Worm (Caenorhabditis elegans) whole organism, L2 larva: Measurements from ENCODE around the gene gck-4.

Experiments
- C34F6.9 ChIP-seq: fragments of 150-350 bp; optimal IDR thresholded peaks from 2 replicates; lab custom pipeline; 2014; ENCODE audit warnings: missing biosample characterization, missing genetic modification characterization
- F13H6.1 ChIP-seq: sonication (generic microtip); optimal IDR thresholded peaks from 2 replicates; lab custom pipeline; 2016; ENCODE audit warnings: missing genetic modification characterization, missing compliant biosample characterization
- R02D3.7 ChIP-seq: fragments of 150-350 bp; optimal IDR thresholded peaks from 2 replicates; lab custom pipeline; 2014; ENCODE audit warnings: missing biosample characterization, missing genetic modification characterization
- Y55F3AM.14 ChIP-seq: fragments of 200-800 bp; sonication (Bioruptor generic); optimal IDR thresholded peaks from 2 replicates; lab custom pipeline; 2018; ENCODE audit warnings: mild to moderate bottlenecking, missing genetic modification characterization, missing compliant biosample characterization
- ZK546.5 ChIP-seq: sonication (generic microtip); optimal IDR thresholded peaks from 2 replicates; lab custom pipeline; 2017; ENCODE audit warnings: missing biosample characterization, missing genetic modification characterization
- alr-1 ChIP-seq: fragments of 150-350 bp; optimal IDR thresholded peaks from 2 replicates; lab custom pipeline; 2014; ENCODE audit warnings: missing biosample characterization, missing genetic modification characterization
- aly-2 ChIP-seq: fragments of 150-350 bp; optimal IDR thresholded peaks from 2 replicates; lab custom pipeline; 2014; ENCODE audit warnings: missing biosample characterization, missing genetic modification characterization
- ama-1 ChIP-seq: fragments of 150-350 bp; optimal IDR thresholded peaks from 2 replicates; lab custom pipeline; 2018; ENCODE audit warnings: inconsistent platforms
- blmp-1 ChIP-seq: sonication (generic microtip); optimal IDR thresholded peaks from 2 replicates; lab custom pipeline; 2017; ENCODE audit warnings: missing genetic modification characterization, mild to moderate bottlenecking, missing compliant biosample characterization, antibody characterized with exemption, moderate library complexity; ENCODE audit not compliant: insufficient read depth
- ceh-16 ChIP-seq: fragments of 150-350 bp; optimal IDR thresholded peaks from 2 replicates; lab custom pipeline; 2014; ENCODE audit warnings: missing biosample characterization, missing genetic modification characterization
- ceh-82 ChIP-seq: fragments of 150-350 bp; optimal IDR thresholded peaks from 2 replicates; lab custom pipeline; 2014; ENCODE audit warnings: missing biosample characterization, missing genetic modification characterization
- crh-2 ChIP-seq: sonication (generic microtip); optimal IDR thresholded peaks from 2 replicates; lab custom pipeline; 2017; ENCODE audit warnings: missing biosample characterization, missing genetic modification characterization
- dmd-4 ChIP-seq: sonication (generic microtip); optimal IDR thresholded peaks from 2 replicates; lab custom pipeline; 2017; ENCODE audit warnings: missing biosample characterization, missing genetic modification characterization
- egl-27 ChIP-seq: sonication (generic microtip); optimal IDR thresholded peaks from 3 replicates; lab custom pipeline; 2017; ENCODE audit warnings: missing biosample characterization, missing genetic modification reagents, missing genetic modification characterization
- elt-1 ChIP-seq: fragments of 150-350 bp; optimal IDR thresholded peaks from 2 replicates; lab custom pipeline; 2014; ENCODE audit warnings: missing biosample characterization, missing genetic modification characterization
- elt-3 ChIP-seq: sonication (generic microtip); optimal IDR thresholded peaks from 2 replicates; lab custom pipeline; 2017; ENCODE audit warnings: missing biosample characterization, missing genetic modification characterization
- fos-1 ChIP-seq: fragments of 150-350 bp; optimal IDR thresholded peaks from 2 replicates; lab custom pipeline; 2014; ENCODE audit warnings: missing biosample characterization, missing genetic modification characterization
- gmeb-1 ChIP-seq: fragments of 150-350 bp; optimal IDR thresholded peaks from 2 replicates; lab custom pipeline; 2014; ENCODE audit warnings: missing biosample characterization, missing genetic modification characterization
- lin-11 ChIP-seq: fragments of 150-350 bp; sonication (generic microtip); optimal IDR thresholded peaks from 2 replicates; lab custom pipeline; 2014; ENCODE audit warnings: missing biosample characterization, missing genetic modification characterization, inconsistent platforms, mixed read lengths
- lin-13 ChIP-seq: fragments of 150-350 bp; optimal IDR thresholded peaks from 2 replicates; lab custom pipeline; 2014; ENCODE audit warnings: missing biosample characterization, missing genetic modification reagents, missing genetic modification characterization
- lin-39 ChIP-seq: fragments of 150-350 bp; optimal IDR thresholded peaks from 2 replicates; lab custom pipeline; 2014; ENCODE audit warnings: missing biosample characterization, missing genetic modification reagents, missing genetic modification characterization
- lsy-2 ChIP-seq, 2 experiments: fragments of 150-350 bp in 1 of 2; sonication (generic microtip) in 1 of 2; optimal IDR thresholded peaks; 2 replicates each; lab custom pipeline; 2014 to 2017; ENCODE audit warnings: missing biosample characterization in 2 of 2, missing genetic modification characterization in 2 of 2
- mab-5 ChIP-seq: fragments of 150-350 bp; optimal IDR thresholded peaks from 2 replicates; lab custom pipeline; 2014; ENCODE audit warnings: missing biosample characterization, missing genetic modification characterization
- mbf-1 ChIP-seq: sonication (generic microtip); optimal IDR thresholded peaks from 2 replicates; lab custom pipeline; 2017; ENCODE audit warnings: missing biosample characterization, missing genetic modification characterization
- mdl-1 ChIP-seq, 2 experiments: fragments of 150-350 bp in 1 of 2; sonication (generic microtip) in 1 of 2; optimal IDR thresholded peaks; 2 replicates each; lab custom pipeline; 2017; ENCODE audit warnings: missing biosample characterization in 2 of 2, missing genetic modification characterization in 2 of 2
- nhr-10 ChIP-seq: sonication (generic microtip); optimal IDR thresholded peaks from 2 replicates; lab custom pipeline; 2017; ENCODE audit warnings: missing biosample characterization, missing genetic modification characterization
- nhr-11 ChIP-seq: fragments of 150-350 bp; optimal IDR thresholded peaks from 2 replicates; lab custom pipeline; 2014; ENCODE audit warnings: missing biosample characterization, missing genetic modification characterization
- nhr-12 ChIP-seq: fragments of 150-350 bp; optimal IDR thresholded peaks from 2 replicates; lab custom pipeline; 2014; ENCODE audit warnings: missing biosample characterization, missing genetic modification characterization
- nhr-129 ChIP-seq: fragments of 150-350 bp; optimal IDR thresholded peaks from 2 replicates; lab custom pipeline; 2014; ENCODE audit warnings: missing biosample characterization, missing genetic modification characterization
- nhr-21 ChIP-seq: fragments of 150-350 bp; optimal IDR thresholded peaks from 2 replicates; lab custom pipeline; 2014; ENCODE audit warnings: missing biosample characterization, missing genetic modification characterization
- nhr-237 ChIP-seq: fragments of 150-350 bp; optimal IDR thresholded peaks from 2 replicates; lab custom pipeline; 2014; ENCODE audit warnings: missing biosample characterization, missing genetic modification characterization
- nhr-25 ChIP-seq: fragments of 150-350 bp; sonication (generic microtip); optimal IDR thresholded peaks from 3 replicates; lab custom pipeline; 2014; ENCODE audit warnings: missing biosample characterization, missing genetic modification characterization
- nhr-6 ChIP-seq: fragments of 150-350 bp; optimal IDR thresholded peaks from 2 replicates; lab custom pipeline; 2014; ENCODE audit warnings: missing biosample characterization, missing genetic modification characterization
- nhr-77 ChIP-seq: fragments of 150-350 bp; optimal IDR thresholded peaks from 2 replicates; lab custom pipeline; 2014; ENCODE audit warnings: missing biosample characterization, missing genetic modification characterization
- peb-1 ChIP-seq: fragments of 150-350 bp; optimal IDR thresholded peaks from 2 replicates; lab custom pipeline; 2014; ENCODE audit warnings: missing biosample characterization, missing genetic modification characterization
- sem-4 ChIP-seq: fragments of 150-350 bp; optimal IDR thresholded peaks from 2 replicates; lab custom pipeline; 2014; ENCODE audit warnings: missing biosample characterization, missing genetic modification reagents, missing genetic modification characterization
- skn-1 ChIP-seq: sonication (generic microtip); optimal IDR thresholded peaks from 2 replicates; lab custom pipeline; 2017; ENCODE audit warnings: missing biosample characterization, missing genetic modification characterization
- sma-3 ChIP-seq: sonication (generic microtip); optimal IDR thresholded peaks from 2 replicates; lab custom pipeline; 2016; ENCODE audit warnings: missing genetic modification reagents, missing genetic modification characterization, missing compliant biosample characterization
- sma-9 ChIP-seq, 2 experiments: fragments of 150-350 bp in 1 of 2; sonication (generic microtip) in 1 of 2; optimal IDR thresholded peaks; 2 replicates each; lab custom pipeline; 2014 to 2016; ENCODE audit warnings: missing genetic modification characterization in 2 of 2, mild to moderate bottlenecking in 1 of 2, missing biosample characterization in 1 of 2, missing compliant biosample characterization in 1 of 2, missing genetic modification reagents in 1 of 2, moderate library complexity in 1 of 2
- snpc-4 ChIP-seq: fragments of 150-350 bp; optimal IDR thresholded peaks from 2 replicates; lab custom pipeline; 2014; ENCODE audit warnings: missing biosample characterization, missing genetic modification characterization
- unc-39 ChIP-seq: fragments of 150-350 bp; optimal IDR thresholded peaks from 2 replicates; lab custom pipeline; 2014; ENCODE audit warnings: missing biosample characterization, missing genetic modification characterization
- unc-55 ChIP-seq: fragments of 150-350 bp; sonication (generic microtip); optimal IDR thresholded peaks from 3 replicates; lab custom pipeline; 2014; ENCODE audit warnings: missing biosample characterization, missing genetic modification reagents, missing genetic modification characterization
- unc-62 ChIP-seq: fragments of 150-350 bp; optimal IDR thresholded peaks from 2 replicates; lab custom pipeline; 2014; ENCODE audit warnings: missing biosample characterization, missing genetic modification reagents, missing genetic modification characterization
- zag-1 ChIP-seq: fragments of 150-350 bp; optimal IDR thresholded peaks from 2 replicates; lab custom pipeline; 2014; ENCODE audit warnings: missing biosample characterization, missing genetic modification characterization
- ztf-1 ChIP-seq: fragments of 200-800 bp; sonication (Bioruptor generic); conservative IDR thresholded peaks from 2 replicates; pipeline ENCODE4 v1.3.6; 2022; ENCODE audit warnings: missing genetic modification characterization, missing compliant biosample characterization
- ztf-11 ChIP-seq: sonication (generic microtip); optimal IDR thresholded peaks from 2 replicates; lab custom pipeline; 2017; ENCODE audit warnings: missing biosample characterization, missing genetic modification characterization
- ztf-4 ChIP-seq: fragments of 150-350 bp; optimal IDR thresholded peaks from 2 replicates; lab custom pipeline; 2014; ENCODE audit warnings: missing biosample characterization, missing genetic modification characterization

Gene gck-4

DNA sequence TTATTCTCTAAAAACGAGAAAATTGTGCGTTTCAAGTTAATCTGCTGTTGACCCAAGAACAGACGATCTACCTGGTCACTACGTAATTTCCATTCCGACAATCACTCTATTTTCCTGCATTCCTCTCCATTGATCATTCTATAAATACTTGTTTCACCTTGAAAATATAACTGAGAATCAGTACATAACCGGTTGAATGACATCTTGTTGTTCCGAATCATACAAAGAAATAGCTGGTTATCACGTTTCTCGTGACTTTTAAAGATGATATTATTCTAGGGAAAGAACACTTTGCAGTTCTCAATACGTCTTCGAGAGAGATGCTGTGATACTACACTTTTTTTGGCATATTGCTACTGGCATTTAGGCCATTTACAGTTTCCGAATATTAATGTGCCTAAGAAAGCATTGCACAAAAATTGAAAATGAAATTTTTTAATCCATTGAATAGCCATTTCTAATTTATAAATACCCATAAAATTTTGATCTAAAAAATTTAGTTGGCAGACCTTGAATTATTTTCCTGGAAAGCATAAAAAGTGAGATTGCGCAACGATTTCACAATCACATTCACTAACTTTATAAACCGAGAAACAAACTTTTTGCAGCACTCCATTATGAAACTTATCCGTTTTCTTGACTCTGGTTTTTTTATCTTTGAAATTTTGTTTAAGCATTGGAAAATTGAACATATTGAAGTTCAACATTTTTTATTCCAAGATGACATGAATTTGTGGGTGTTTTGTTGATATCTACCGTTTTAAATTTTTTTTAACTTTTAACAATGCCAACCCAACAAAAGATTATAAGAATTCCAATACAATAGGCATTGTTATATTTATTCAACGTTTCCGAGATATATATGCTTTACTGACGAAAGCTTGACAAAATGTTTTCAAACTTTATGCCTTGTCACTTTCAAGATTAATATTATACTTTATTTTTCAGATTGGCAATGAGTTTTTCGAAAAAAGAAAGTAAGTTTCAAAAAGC, 13.1 kb upstream of the gck-4 start, which contains the start of gene C04A11.5:
Gene C04A11.5 (plus strand): TSS at position 943 of the 993 bp plus-strand sequence.
- peak; percentile 80 for TF ChIP-seq sma-9 (GFP tag; optimal IDR thresholded peaks at IDR 0.05; lab: Kevin White, UChicago)
- TF ChIP-seq sma-9 (tag; optimal IDR thresholded peaks at IDR 0.05; lab: Kevin White, UChicago), result no peak
- TF ChIP-seq nhr-129, result peak; percentile 23
- no peak for TF ChIP-seq mbf-1 (tag; lab: Kevin White, UChicago)
- TF ChIP-seq elt-3 (tag; lab: Kevin White, UChicago), result no peak
- TF ChIP-seq F13H6.1 (tag; lab: Kevin White, UChicago), result no peak
- no peak for TF ChIP-seq nhr-6 (tag; lab: Kevin White, UChicago)
- TF ChIP-seq unc-62 (GFP tag; lab: Kevin White, UChicago), result no peak
- no peak for TF ChIP-seq dmd-4
- peak; percentile 38 for TF ChIP-seq nhr-21 (tag; lab: Kevin White, UChicago)
- peak; percentile 28 for TF ChIP-seq sma-3 (GFP tag; lab: Kevin White, UChicago)
- TF ChIP-seq blmp-1 (tag; lab: Kevin White, UChicago), result peak; percentile 36
- peak; percentile 61 for TF ChIP-seq nhr-25 (tag; lab: Kevin White, UChicago)

DNA sequence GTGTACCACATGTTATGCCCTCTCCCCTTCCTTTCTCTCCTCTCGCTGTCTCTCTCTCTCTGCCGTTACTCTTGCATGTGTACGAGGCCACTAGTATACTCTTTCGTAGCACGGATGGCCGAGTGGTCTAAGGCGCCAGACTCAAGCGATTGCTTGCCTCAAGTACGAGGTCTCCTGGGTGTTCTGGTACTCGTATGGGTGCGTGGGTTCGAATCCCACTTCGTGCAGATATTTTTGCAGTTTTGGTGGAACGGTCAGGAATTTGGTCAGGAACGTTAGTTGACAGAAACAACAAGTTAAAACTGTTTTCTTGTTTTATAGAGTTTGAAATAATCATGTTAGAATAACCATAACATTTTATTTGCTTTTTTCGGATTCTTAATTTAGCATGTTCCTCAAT, 11.5 kb upstream of the gck-4 start:
- TF ChIP-seq R02D3.7 (tag; lab: Kevin White, UChicago), result no peak
- peak; percentile 14 for TF ChIP-seq ceh-16 (tag; lab: Kevin White, UChicago)
- no peak for TF ChIP-seq elt-3 (tag; lab: Kevin White, UChicago)
- peak; percentile 85 for TF ChIP-seq crh-2 (tag; lab: Kevin White, UChicago)
- peak; percentile 75 for TF ChIP-seq gmeb-1
- TF ChIP-seq lin-39 (tag; lab: Kevin White, UChicago), result peak; percentile 23
- TF ChIP-seq nhr-77 (tag; lab: Kevin White, UChicago), result peak; percentile 20
- peak; percentile 34 for TF ChIP-seq ama-1 (lab: Kevin White, UChicago)
- TF ChIP-seq nhr-237 (tag; lab: Kevin White, UChicago), result no peak
- TF ChIP-seq skn-1 (tag; lab: Kevin White, UChicago), result no peak
- peak; percentile 80 for TF ChIP-seq Y55F3AM.14 (GFP tag; lab: Kevin White, UChicago)
- TF ChIP-seq mdl-1 (tag; optimal IDR thresholded peaks at IDR 0.05; lab: Kevin White, UChicago), result peak in 1 of 2 experiments; percentile 2
- peak; percentile 12 for TF ChIP-seq blmp-1 (tag; lab: Kevin White, UChicago)
- no peak for TF ChIP-seq unc-62 (GFP tag; lab: Kevin White, UChicago)
- peak; percentile 60 to 65 for TF ChIP-seq lsy-2 (tag; optimal IDR thresholded peaks at IDR 0.05; lab: Kevin White, UChicago)
- no peak for TF ChIP-seq ZK546.5
- peak; percentile 60 for TF ChIP-seq nhr-6 (tag; lab: Kevin White, UChicago)
- peak; percentile 78 for TF ChIP-seq lin-11 (tag; lab: Kevin White, UChicago)
- no peak for TF ChIP-seq mbf-1 (tag; lab: Kevin White, UChicago)
- TF ChIP-seq F13H6.1 (tag; lab: Kevin White, UChicago), result peak; percentile 86
- no peak for TF ChIP-seq peb-1 (tag; lab: Kevin White, UChicago)
- no peak for TF ChIP-seq nhr-25 (tag; lab: Kevin White, UChicago)
- peak; percentile 94 for TF ChIP-seq sma-9 (GFP tag; optimal IDR thresholded peaks at IDR 0.05; lab: Kevin White, UChicago)
- no peak for TF ChIP-seq sma-9 (tag; optimal IDR thresholded peaks at IDR 0.05; lab: Kevin White, UChicago)
- TF ChIP-seq ztf-1 (GFP tag; lab: Robert Waterston, UW), result no peak
- TF ChIP-seq alr-1, result no peak
- peak; percentile 86 for TF ChIP-seq sma-3 (GFP tag; lab: Kevin White, UChicago)
- peak; percentile 18 for TF ChIP-seq ceh-82 (tag; lab: Kevin White, UChicago)
- TF ChIP-seq lin-13 (GFP tag; lab: Kevin White, UChicago), result peak; percentile 73
- TF ChIP-seq unc-39, result peak; percentile 18
- TF ChIP-seq elt-1 (tag; lab: Kevin White, UChicago), result no peak
- peak; percentile 60 for TF ChIP-seq mab-5 (tag; lab: Kevin White, UChicago)
- TF ChIP-seq nhr-10 (tag; lab: Kevin White, UChicago), result peak; percentile 52
- TF ChIP-seq C34F6.9, result peak; percentile 79
- TF ChIP-seq aly-2, result no peak
- TF ChIP-seq nhr-129, result peak; percentile 95
- TF ChIP-seq unc-55, result peak; percentile 69
- TF ChIP-seq snpc-4 (tag; lab: Kevin White, UChicago), result peak; percentile 58
- peak; percentile 65 for TF ChIP-seq fos-1 (tag; lab: Kevin White, UChicago)
- peak; percentile 84 for TF ChIP-seq egl-27 (tag; lab: Kevin White, UChicago)
- TF ChIP-seq nhr-12 (tag; lab: Kevin White, UChicago), result peak; percentile 25
- TF ChIP-seq ztf-11 (tag; lab: Kevin White, UChicago), result peak; percentile 34
- TF ChIP-seq ztf-4 (tag; lab: Kevin White, UChicago), result peak; percentile 21
- TF ChIP-seq nhr-11 (tag; lab: Kevin White, UChicago), result peak; percentile 73
- TF ChIP-seq sem-4, result peak; percentile 52
- no peak for TF ChIP-seq dmd-4
- TF ChIP-seq zag-1 (tag; lab: Kevin White, UChicago), result peak; percentile 47
- TF ChIP-seq nhr-21 (tag; lab: Kevin White, UChicago), result peak; percentile 85
